Fruit fly (Drosophila melanogaster): ENCODE data around the gene PyK.

PyK gene

dm6 chr3R:22410537-22411360, 43.4 kb downstream of the PyK start, which contains the start of the genes CG13850 and lqfR (continued):
- TF ChIP-seq CG34422 (GFP tag; IDR thresholded peaks at IDR 0.05) (no peak), zen2 (GFP tag; IDR thresholded peaks at IDR 0.05; ENCODE audit: partially characterized antibody) (no peak), Meics (GFP tag; optimal IDR thresholded peaks at IDR 0.05) (peak; percentile 71), crc (GFP tag; optimal IDR thresholded peaks at IDR 0.05) (peak; percentile 56), CG14860 (GFP tag; IDR thresholded peaks at IDR 0.05; ENCODE audit: partially characterized antibody) (no peak), D19B (GFP tag; optimal IDR thresholded peaks at IDR 0.05) (peak; percentile 66), ham (GFP tag; IDR thresholded peaks at IDR 0.05) (no peak), ERR (GFP tag; optimal IDR thresholded peaks at IDR 0.05) (peak; percentile 31), trh (GFP tag; optimal IDR thresholded peaks at IDR 0.05) (peak; percentile 68), Optix (GFP tag; IDR thresholded peaks at IDR 0.05) (no peak), trem (tag; optimal IDR thresholded peaks at IDR 0.05) (peak; percentile 84), CG11247 (GFP tag; IDR thresholded peaks at IDR 0.05) (peak; percentile 52; the same call in 1 of the 2 replicates), CG10321 (GFP tag; IDR thresholded peaks at IDR 0.05) (0 out of 2 replicates have a peak, but pooled peaks have one; percentile 4), Hey (tag; optimal IDR thresholded peaks at IDR 0.05) (no peak), HmgD (GFP tag; optimal IDR thresholded peaks at IDR 0.05) (peak; percentile 76), Oli (tag; optimal IDR thresholded peaks at IDR 0.05) (peak; percentile 66), ewg (GFP tag; optimal IDR thresholded peaks at IDR 0.05) (peak; percentile 65), mld (GFP tag; IDR thresholded peaks at IDR 0.05; ENCODE audit: partially characterized antibody) (no peak), CG15269 (tag; optimal IDR thresholded peaks at IDR 0.05) (no peak), CG2875 (GFP tag; optimal IDR thresholded peaks at IDR 0.05) (peak; percentile 28), pb (GFP tag; optimal IDR thresholded peaks at IDR 0.05) (peak; percentile 71), jing (GFP tag; optimal IDR thresholded peaks at IDR 0.05) (no peak), bcd (GFP tag; optimal IDR thresholded peaks at IDR 0.05) (peak; percentile 84), E2f2 (GFP tag; IDR thresholded peaks at IDR 0.05) (no peak), wor (GFP tag; IDR thresholded peaks at IDR 0.05) (0 out of 2 replicates have a peak, but pooled peaks have one; percentile 35), NC2β (GFP tag; optimal IDR thresholded peaks at IDR 0.05) (peak; percentile 74), NK7.1 (GFP tag; optimal IDR thresholded peaks at IDR 0.05) (peak; percentile 39), CG3726 (GFP tag; IDR thresholded peaks at IDR 0.05) (no peak), CG14710 (tag; optimal IDR thresholded peaks at IDR 0.05) (peak; percentile 84), CG14441 (GFP tag; IDR thresholded peaks at IDR 0.05) (peak; percentile 43; the same call in 1 of the 2 replicates), tgo (GFP tag; IDR thresholded peaks at IDR 0.05) (peak; percentile 57; the same call in 2 of the 3 replicates), kay (GFP tag; optimal IDR thresholded peaks at IDR 0.05) (peak; percentile 59), CG3281 (GFP tag; optimal IDR thresholded peaks at IDR 0.05) (peak; percentile 67), CG31388 (GFP tag; optimal IDR thresholded peaks at IDR 0.05) (no peak), sob (GFP tag; IDR thresholded peaks at IDR 0.05) (peak; percentile 82), usp (GFP tag; optimal IDR thresholded peaks at IDR 0.05) (no peak), CG12769 (tag; optimal IDR thresholded peaks at IDR 0.05) (no peak), E2f1 (GFP tag; IDR thresholded peaks at IDR 0.05) (0 out of 2 replicates have a peak, but pooled peaks have one; percentile 17), CG17385 (GFP tag; optimal IDR thresholded peaks at IDR 0.05) (peak; percentile 67), HLH3B (GFP tag; IDR thresholded peaks at IDR 0.05) (peak; percentile 57; the same call in 1 of the 2 replicates), Asciz (GFP tag; optimal IDR thresholded peaks at IDR 0.05) (peak; percentile 35), tio (GFP tag; optimal IDR thresholded peaks at IDR 0.05) (no peak), Ssrp (tag; optimal IDR thresholded peaks at IDR 0.05) (peak; percentile 60), CG3995 (GFP tag; optimal IDR thresholded peaks at IDR 0.05) (peak; percentile 69), ato (GFP tag; IDR thresholded peaks at IDR 0.05; ENCODE audit: partially characterized antibody) (no peak), CG7556 (GFP tag; optimal IDR thresholded peaks at IDR 0.05) (peak; percentile 81), CG4360 (GFP tag; IDR thresholded peaks at IDR 0.05) (no peak), vvl (GFP tag; IDR thresholded peaks at IDR 0.05) (no peak; the same call in 1 of the 2 replicates), CG33557 (GFP tag; optimal IDR thresholded peaks at IDR 0.05) (peak; percentile 64)

All from whole organism, embryonic.